Fruit fly (Drosophila melanogaster): Measurements from ENCODE around the gene pdm2.

DNA sequence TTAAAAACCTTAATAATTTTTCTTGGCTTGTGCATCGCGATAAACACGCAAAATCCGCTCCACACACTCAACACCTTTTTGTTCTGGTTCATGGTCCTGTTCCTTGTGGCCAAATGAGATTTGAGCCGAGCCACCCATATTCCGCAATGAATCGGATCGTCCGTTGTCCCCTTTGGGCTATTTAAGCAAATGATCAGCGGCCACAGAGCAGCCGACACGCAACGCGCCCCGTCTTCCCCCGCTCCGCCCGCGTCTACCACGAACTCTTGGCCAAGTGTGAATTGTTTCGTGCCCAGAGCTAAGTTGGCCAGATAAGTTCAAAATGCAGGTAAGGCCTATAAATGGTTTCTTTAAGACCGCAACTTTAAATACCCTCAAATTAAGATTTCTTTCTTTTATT is 5.9 kb upstream of the pdm2 start:
- TF ChIP-seq psq (optimal IDR thresholded peaks at IDR 0.05) (no peak), CG8478 (optimal IDR thresholded peaks at IDR 0.05) (no peak), Dll (optimal IDR thresholded peaks at IDR 0.05) (no peak)
